Fruit fly (Drosophila melanogaster) whole organism, wandering third instar larva: ENCODE results near the gene Eig71Eg.

Source experiments
- Dfd ChIP-seq: fragments of >200 bp; optimal IDR thresholded peaks from 2 replicates; lab custom pipeline; 2017; ENCODE audit warnings: missing biosample characterization, missing genetic modification characterization
- N ChIP-seq: fragments of >200 bp; optimal IDR thresholded peaks from 2 replicates; lab custom pipeline; 2018; ENCODE audit warnings: missing biosample characterization, missing external identifiers, missing genetic modification characterization
- br ChIP-seq: fragments of 200-800 bp; sonication (Bioruptor generic); optimal IDR thresholded peaks from 2 replicates; lab custom pipeline; 2016; ENCODE audit warnings: missing biosample characterization, missing genetic modification characterization
- dl ChIP-seq, 2 experiments: fragments of 175-275, 200-275 bp in 1 of 2; fragments of 200-275 bp in 1 of 2; sonication (Bioruptor generic); optimal IDR thresholded peaks; lab custom pipeline; 2018; ENCODE audit warnings: mild to moderate bottlenecking in 2 of 2, missing biosample characterization in 2 of 2, missing genetic modification characterization in 2 of 2, moderate library complexity in 2 of 2; ENCODE audit not compliant: partially characterized antibody in 2 of 2, insufficient read depth in 1 of 2
- dsf ChIP-seq: sonication (Bioruptor generic); optimal IDR thresholded peaks from 2 replicates; lab custom pipeline; 2016; ENCODE audit warnings: missing biosample characterization, missing genetic modification characterization, borderline replicate concordance
- psq ChIP-seq: fragments of 200-800 bp; sonication (Bioruptor generic); optimal IDR thresholded peaks from 3 replicates; lab custom pipeline; 2017; ENCODE audit warnings: missing biosample characterization, mild to moderate bottlenecking, missing genetic modification characterization, moderate library complexity
- rgr ChIP-seq: fragments of 200-800 bp; sonication (Bioruptor generic); optimal IDR thresholded peaks from 3 replicates; lab custom pipeline; 2016; ENCODE audit warnings: missing biosample characterization, mild to moderate bottlenecking, missing genetic modification characterization
- usp ChIP-seq: fragments of >200 bp; optimal IDR thresholded peaks from 2 replicates; lab custom pipeline; 2017; ENCODE audit warnings: missing biosample characterization, missing genetic modification characterization

- TF ChIP-seq dl (GFP tag; optimal IDR thresholded peaks at IDR 0.05; lab: Kevin White, UChicago; ENCODE audit: insufficient read depth in 1 of 2, partially characterized antibody in 2 of 2): no peak
- no peak for TF ChIP-seq psq (GFP tag; lab: Kevin White, UChicago)
- TF ChIP-seq rgr (GFP tag; lab: Kevin White, UChicago): no peak
- TF ChIP-seq usp (GFP tag; lab: Kevin White, UChicago): no peak
- TF ChIP-seq br (GFP tag; lab: Kevin White, UChicago): no peak
- no peak for TF ChIP-seq N (GFP tag; lab: Kevin White, UChicago)
- TF ChIP-seq Dfd (GFP tag; lab: Kevin White, UChicago): no peak
- TF ChIP-seq dsf (GFP tag; lab: Kevin White, UChicago): no peak
These were observed 6.9 kb downstream of the Eig71Eg start for dm6 chr3L:15664199-15664794.
